Worm (Caenorhabditis elegans): ENCODE data around the gene fbxa-209.

The fbxa-209 gene

DNA sequence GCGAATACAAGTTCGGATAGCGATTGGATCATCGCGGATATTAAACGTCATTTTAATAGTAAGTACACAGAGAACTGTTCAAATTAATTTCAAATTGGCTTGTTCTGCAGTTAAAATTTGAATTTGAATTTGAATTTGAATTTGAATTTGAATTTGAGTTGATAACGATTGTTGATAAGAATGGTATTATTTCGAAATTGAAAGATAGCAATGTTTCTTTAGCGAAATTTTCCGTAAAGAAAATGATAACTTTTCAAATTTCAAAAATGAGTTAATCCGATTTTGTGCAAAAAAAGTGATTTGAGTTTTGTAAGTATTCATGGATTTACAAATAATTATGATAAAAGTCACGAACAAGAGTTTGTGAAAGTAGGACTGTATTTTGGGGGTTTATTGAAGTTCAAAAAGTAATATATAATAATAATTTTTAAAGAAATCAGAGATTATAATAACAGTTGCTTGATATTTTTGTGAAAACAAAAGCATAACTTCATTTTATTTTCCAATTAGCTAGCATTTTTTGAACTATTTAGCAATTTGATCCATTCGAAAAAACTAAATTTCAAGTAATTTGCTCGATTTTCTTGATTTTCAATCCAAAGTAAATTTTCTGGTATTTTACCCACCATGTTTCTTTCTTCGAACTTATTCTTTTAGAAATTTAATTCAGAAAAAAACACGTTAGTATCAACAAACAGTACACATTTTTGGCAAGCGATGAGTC lies 1.3 kb downstream of the fbxa-209 start, which contains the start of gene Y36E3A.2:
Y36E3A.2 (plus strand) TSS at position 674 of the 724 bp plus-strand sequence.
- peak; percentile 9 for TF ChIP-seq nhr-80 (tag; optimal IDR thresholded peaks at IDR 0.05)
- no peak for TF ChIP-seq chd-7 (tag; optimal IDR thresholded peaks at IDR 0.05)
- no peak for TF ChIP-seq ccch-3 (GFP tag; optimal IDR thresholded peaks at IDR 0.05)
- no peak for TF ChIP-seq atf-7 (tag; optimal IDR thresholded peaks at IDR 0.05)
- no peak for TF ChIP-seq lsl-1 (GFP tag; optimal IDR thresholded peaks at IDR 0.05)
- TF ChIP-seq F49E8.2 (tag; optimal IDR thresholded peaks at IDR 0.05; ENCODE audit: insufficient read depth), result no peak

DNA sequence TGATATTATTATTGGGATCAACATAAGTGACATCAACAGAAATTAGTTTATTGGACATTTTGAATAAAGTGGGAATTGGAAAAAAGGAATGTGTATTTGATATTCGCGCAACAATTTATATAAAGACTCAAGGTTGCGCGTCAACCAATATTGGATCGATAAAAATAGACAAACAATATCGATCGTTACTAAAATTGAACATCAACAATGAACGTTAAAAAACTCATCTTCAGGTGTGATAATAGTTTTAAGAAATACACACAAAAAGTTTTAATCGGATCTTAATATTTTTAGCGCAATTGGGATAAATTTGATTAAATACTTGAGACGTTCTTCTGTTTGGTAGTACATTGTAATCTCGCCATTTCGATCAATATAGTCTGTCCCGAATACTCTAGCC lies 3.2 kb downstream of the fbxa-209 start, which contains the start of gene fbxa-104:
fbxa-104 (minus strand) TSS at position 83 of the 400 bp plus-strand sequence.
- no peak for TF ChIP-seq pha-4 (tag; optimal IDR thresholded peaks at IDR 0.05)
- no peak for TF ChIP-seq somi-1 (GFP tag; optimal IDR thresholded peaks at IDR 0.05)

DNA sequence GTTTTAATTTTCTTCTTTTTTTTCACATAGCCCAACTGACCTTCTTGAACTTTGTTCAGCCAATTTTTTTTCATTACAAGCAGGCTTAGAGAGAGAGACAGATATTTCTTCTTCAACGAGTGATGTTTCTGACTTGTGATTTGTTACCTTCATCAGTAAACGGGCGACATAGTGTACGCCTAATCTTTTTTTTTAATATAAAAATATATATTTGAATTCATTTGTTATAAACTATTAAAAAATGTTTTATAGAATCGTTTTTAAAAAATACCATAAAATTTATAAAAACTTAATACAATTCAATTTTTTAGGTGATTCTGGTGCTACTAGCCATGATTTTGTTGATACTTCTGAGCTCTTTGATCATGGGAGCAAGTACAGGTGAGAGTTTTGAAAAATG lies 9.0 kb downstream of the fbxa-209 start, which contains the start of gene T06E6.10:
T06E6.10 (plus strand) TSS at position 301 of the 400 bp plus-strand sequence.
- TF ChIP-seq F57C9.4 (tag; optimal IDR thresholded peaks at IDR 0.05), result no peak

DNA sequence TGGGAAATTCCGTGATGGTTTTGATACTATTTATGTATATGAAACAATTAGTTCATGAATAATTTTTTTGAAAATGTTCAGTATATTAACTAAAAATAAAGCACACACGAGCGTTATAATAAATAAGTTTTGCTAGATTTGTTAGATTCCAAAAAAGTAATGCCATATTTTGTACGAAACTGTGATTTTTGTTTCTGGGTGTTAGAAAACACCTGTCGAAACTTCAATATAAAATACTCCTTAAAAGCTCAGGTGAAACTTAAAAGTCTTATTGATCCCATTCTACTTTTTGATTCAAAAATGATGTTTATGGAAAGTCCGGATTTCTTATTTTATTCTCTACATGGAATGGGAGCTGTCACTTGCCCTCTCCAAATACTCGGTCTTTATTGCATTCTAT lies 10.9 kb downstream of the fbxa-209 start, which contains the start of gene srh-265:
srh-265 (plus strand) TSS at position 301 of the 400 bp plus-strand sequence.
- no peak for TF ChIP-seq hrde-1 (tag; optimal IDR thresholded peaks at IDR 0.05; ENCODE audit: borderline replicate concordance)
- no peak for TF ChIP-seq mxl-1 (tag; optimal IDR thresholded peaks at IDR 0.05)
- TF ChIP-seq D2030.7 (GFP tag; IDR thresholded peaks at IDR 0.05), result no peak
- no peak for TF ChIP-seq hsf-1 (GFP tag; IDR thresholded peaks at IDR 0.05)
- no peak for TF ChIP-seq Y79H2A.3 (GFP tag; conservative IDR thresholded peaks at IDR 0.05)
- TF ChIP-seq Y95B8A.8 (GFP tag; IDR thresholded peaks at IDR 0.05), result no peak
- TF ChIP-seq Y67H2A.10 (GFP tag; conservative IDR thresholded peaks at IDR 0.05), result no peak
- no peak for TF ChIP-seq lag-1 (GFP tag; IDR thresholded peaks at IDR 0.05)
- TF ChIP-seq nhr-27 (tag; optimal IDR thresholded peaks at IDR 0.05), result no peak
- no peak for TF ChIP-seq pha-4 (tag; optimal IDR thresholded peaks at IDR 0.05)
- TF ChIP-seq sea-2 (GFP tag; IDR thresholded peaks at IDR 0.05), result no peak
- TF ChIP-seq F37B4.10 (GFP tag; IDR thresholded peaks at IDR 0.05), result no peak
- no peak for TF ChIP-seq fkh-3 (tag; optimal IDR thresholded peaks at IDR 0.05)
- TF ChIP-seq sdz-38 (tag; optimal IDR thresholded peaks at IDR 0.05), result no peak
- no peak for TF ChIP-seq xnd-1 (tag; optimal IDR thresholded peaks at IDR 0.05)
- TF ChIP-seq Y56A3A.18 (GFP tag; IDR thresholded peaks at IDR 0.05), result no peak
- TF ChIP-seq bed-1 (GFP tag; IDR thresholded peaks at IDR 0.05), result no peak

DNA sequence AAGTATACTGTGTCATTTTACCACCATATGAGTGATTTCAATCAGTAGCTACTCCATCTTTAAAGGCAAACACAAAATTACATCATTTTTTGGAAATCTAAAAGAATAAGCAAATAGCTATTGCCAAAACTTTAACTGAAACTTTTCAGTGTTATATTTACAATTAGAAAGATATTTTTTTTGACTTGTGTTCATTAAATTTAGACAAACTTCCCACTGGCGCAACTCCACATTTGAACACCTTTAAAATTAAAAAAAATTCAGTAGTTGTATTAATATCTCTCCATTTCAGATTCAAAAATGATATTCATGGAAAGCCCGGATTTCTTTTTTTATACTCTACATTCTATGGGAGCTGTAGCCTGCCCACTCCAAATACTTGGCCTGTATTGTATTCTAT lies 13.0 kb downstream of the fbxa-209 start, which contains the start of gene srh-264:
srh-264 (plus strand) TSS at position 301 of the 400 bp plus-strand sequence.
- TF ChIP-seq tlf-1 (GFP tag; optimal IDR thresholded peaks at IDR 0.05) (no peak), nhr-120 (GFP tag; IDR thresholded peaks at IDR 0.05) (no peak), F52B5.7 (tag; optimal IDR thresholded peaks at IDR 0.05) (no peak), F57C9.4 (tag; optimal IDR thresholded peaks at IDR 0.05) (no peak), attf-5 (GFP tag; optimal IDR thresholded peaks at IDR 0.05) (no peak), unc-130 (GFP tag; optimal IDR thresholded peaks at IDR 0.05) (no peak), rec-8 (tag; optimal IDR thresholded peaks at IDR 0.05) (no peak), nhr-27 (tag; optimal IDR thresholded peaks at IDR 0.05) (no peak), C17E4.6 (GFP tag; IDR thresholded peaks at IDR 0.05) (no peak), hmg-1.2 (GFP tag; IDR thresholded peaks at IDR 0.05) (no peak), Y79H2A.3 (GFP tag; conservative IDR thresholded peaks at IDR 0.05) (no peak), snpc-3.4 (tag; optimal IDR thresholded peaks at IDR 0.05) (no peak), sea-2 (GFP tag; IDR thresholded peaks at IDR 0.05) (no peak)
